Fruit fly (Drosophila melanogaster) whole organism, pupa: Measurements from ENCODE around the gene Elo68alpha.

Experiments
- CG32121 ChIP-seq: fragments of 200-800 bp; sonication (Bioruptor generic); IDR thresholded peaks from 2 replicates; pipeline ENCODE4 v1.3.6; 2022; ENCODE audit warnings: missing biosample characterization, missing genetic modification characterization
- CG8301 ChIP-seq: fragments of 200-800 bp; sonication (Bioruptor generic); optimal IDR thresholded peaks from 2 replicates; lab custom pipeline; 2018; ENCODE audit warnings: missing biosample characterization, mild to moderate bottlenecking, missing genetic modification characterization
- D1 ChIP-seq: fragments of 200-800 bp; sonication (Bioruptor generic); optimal IDR thresholded peaks from 2 replicates; lab custom pipeline; 2018; ENCODE audit warnings: missing biosample characterization, mild to moderate bottlenecking, missing genetic modification characterization, moderate library complexity
- fd96Ca ChIP-seq: fragments of 200-800 bp; sonication (Bioruptor generic); IDR thresholded peaks from 3 replicates; pipeline ENCODE4 v1.3.6; 2022; ENCODE audit warnings: missing biosample characterization, missing genetic modification characterization

DNA sequence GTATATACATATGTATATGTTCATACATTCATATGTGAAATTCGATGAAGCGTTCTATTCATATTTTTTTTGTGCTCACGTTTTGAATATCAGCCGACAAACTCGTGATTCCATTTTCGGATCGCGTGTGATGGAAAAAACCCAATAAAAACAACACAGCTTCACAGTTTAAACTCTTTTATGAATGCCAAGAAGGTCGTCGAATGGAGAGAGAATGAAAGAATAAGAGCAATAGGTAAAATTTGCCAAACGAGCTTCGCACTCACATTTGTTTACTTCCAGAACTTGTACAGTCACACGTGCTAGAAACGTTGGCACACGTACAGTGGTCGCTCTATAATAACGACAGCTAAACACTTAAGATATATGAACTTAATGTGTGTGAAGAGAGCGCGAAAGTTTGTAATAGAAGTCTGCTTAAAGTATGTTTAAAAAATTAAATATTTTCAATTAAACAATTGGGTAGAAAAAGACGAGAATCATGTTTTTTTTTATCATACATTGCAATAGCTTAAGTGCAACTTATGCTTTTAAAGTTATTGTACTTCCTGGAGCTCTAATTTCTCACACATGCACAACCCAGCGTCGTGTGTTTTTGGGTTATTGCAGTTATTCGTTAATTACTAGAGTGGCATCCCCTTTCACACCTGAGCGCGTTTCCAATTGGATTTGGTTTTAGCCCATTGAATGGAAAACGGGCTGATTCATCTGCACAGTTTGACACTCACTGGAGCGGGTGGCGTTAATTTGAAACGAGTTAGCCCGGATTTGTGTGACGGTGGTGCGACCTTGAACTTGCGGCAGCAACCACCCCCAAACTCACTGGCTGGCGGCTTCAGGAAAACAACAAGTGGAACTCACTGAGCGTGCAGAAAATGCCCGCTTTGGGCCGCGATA lies 23.1 kb upstream of the Elo68alpha start:
- no peak for TF ChIP-seq fd96Ca
- TF ChIP-seq CG8301 (tag; lab: Kevin White, UChicago) = no peak
- no peak for TF ChIP-seq CG32121 (GFP tag; lab: Robert Waterston, UW)
- no peak for TF ChIP-seq D1 (tag; lab: Kevin White, UChicago)
